Fruit fly (Drosophila melanogaster) ovary, adult (tissue): ENCODE measurements around the gene Zcchc7.

Source experiments
- CG17801 ChIP-seq: fragments of 200-800 bp; optimal IDR thresholded peaks from 2 replicates; lab custom pipeline; 2019; ENCODE audit warnings: missing biosample characterization, mild to moderate bottlenecking, missing genetic modification characterization, moderate library complexity; ENCODE audit not compliant: partially characterized antibody

Zcchc7 gene

DNA sequence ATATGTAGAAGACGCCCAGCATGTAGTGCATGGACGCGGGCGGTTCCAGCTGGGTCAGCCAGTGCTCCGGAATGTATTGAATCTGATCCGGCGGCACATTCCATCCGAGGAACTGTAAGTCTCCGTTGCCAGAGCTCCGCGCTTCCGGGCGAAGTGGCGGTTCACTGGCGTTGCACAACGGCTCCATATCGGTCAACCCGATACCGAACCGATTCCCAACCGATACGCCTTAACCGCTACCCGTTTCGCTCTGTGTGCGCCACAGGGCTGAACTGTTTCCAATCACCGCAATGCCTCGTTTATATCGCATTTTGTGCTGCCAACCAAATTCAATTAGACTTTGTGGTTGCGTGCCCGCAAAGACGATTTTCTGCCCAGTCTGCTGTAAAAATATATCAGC is 17.1 kb downstream of the Zcchc7 start, which contains the start of gene Rh4:
Gene Rh4, minus strand, starts transcription at position 234 of the 400 bp plus-strand sequence.
- no peak for TF ChIP-seq CG17801 (GFP tag; lab: Kevin White, UChicago)

dm6 chr3L:16862958-16863357 is 17.8 kb downstream of the Zcchc7 start, which contains the start of gene CG9951:
Gene CG9951, plus strand, starts transcription at chr3L:16863164.
- no peak for TF ChIP-seq CG17801 (GFP tag; lab: Kevin White, UChicago)

DNA sequence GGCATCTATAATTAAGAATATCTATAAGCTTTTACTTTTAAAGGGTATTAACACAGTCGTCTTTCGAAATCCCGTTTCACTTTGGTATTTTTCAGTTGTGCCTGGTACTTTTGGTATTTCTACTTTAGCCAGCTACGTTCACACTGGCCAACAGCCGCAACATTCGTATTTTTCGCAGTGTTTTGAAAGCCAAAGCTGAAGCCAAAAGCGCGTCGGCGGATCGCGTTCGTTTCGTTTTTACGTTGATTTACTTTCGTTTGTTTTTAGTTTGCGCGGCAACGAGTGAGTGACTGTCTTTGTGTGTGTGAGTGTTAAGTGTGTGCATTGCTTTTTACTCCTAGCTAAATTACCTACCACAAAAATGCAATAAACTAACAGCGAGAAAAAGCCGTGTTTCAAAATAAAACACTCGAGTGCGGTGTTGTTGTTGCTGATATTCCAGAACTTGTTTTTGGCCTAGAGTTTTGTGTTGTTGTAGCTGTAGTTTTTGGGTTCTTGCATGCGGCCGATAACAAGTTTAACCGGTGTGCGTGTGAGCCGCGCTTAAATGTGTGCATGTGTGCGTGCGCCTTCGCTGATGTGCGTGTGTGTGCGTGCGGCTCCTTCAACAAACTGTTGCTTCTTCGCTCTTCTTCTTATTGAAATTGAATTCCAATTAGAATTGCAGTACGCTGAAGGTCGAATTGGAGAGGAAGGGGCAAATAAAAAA is 20.1 kb downstream of the Zcchc7 start, which contains the start of gene Lmpt:
Gene Lmpt, plus strand, starts transcription at position 173 of the 709 bp plus-strand sequence.
- TF ChIP-seq CG17801 (GFP tag; lab: Kevin White, UChicago) = peak; percentile 62

dm6 chr3L:16865832-16866163 is 20.6 kb downstream of the Zcchc7 start:
- no peak for TF ChIP-seq CG17801 (GFP tag; lab: Kevin White, UChicago)

DNA sequence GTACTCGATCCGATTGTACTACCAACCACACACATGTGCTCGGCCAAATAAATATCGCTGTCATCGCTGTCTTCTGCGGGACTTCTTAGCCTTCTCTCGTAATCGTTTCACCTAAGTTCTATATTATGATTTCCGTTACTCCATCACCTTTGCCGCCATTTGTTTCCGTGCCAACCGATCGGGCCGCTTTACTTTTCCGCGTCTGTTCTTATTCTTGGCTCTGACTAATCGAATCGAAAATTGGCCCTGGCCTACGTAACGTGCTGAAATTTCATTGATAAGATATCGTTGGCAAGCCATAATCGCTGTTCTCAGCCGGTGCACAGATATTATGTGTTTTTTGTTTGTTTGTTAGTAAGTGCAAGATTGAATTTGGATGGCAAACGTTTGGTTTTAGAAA is 22.0 kb downstream of the Zcchc7 start:
- TF ChIP-seq CG17801 (GFP tag; lab: Kevin White, UChicago) = no peak

- TF ChIP-seq CG17801 (GFP tag; lab: Kevin White, UChicago) = no peak
These were observed 25.5 kb downstream of the Zcchc7 start for dm6 chr3L:16870723-16871137.

DNA sequence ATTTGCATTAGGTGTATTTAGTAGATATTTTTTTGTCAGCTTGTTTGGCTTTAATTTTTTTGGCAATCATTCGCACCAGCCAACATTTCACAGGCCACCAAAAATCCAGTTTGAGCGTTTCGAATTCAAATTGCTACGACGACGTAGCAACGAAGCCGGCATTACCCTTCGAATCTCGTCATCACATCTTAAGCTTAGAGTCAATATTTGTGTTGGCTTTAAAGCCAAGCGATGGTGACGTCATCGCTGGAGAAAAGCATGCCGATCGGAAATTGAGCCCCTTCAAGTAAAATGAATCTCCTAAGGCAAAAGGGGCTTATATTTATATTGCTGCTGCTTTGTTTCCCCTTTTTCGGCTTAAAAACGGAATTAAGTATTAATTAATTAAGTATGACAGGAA is 26.4 kb downstream of the Zcchc7 start:
- no peak for TF ChIP-seq CG17801 (GFP tag; lab: Kevin White, UChicago)

DNA sequence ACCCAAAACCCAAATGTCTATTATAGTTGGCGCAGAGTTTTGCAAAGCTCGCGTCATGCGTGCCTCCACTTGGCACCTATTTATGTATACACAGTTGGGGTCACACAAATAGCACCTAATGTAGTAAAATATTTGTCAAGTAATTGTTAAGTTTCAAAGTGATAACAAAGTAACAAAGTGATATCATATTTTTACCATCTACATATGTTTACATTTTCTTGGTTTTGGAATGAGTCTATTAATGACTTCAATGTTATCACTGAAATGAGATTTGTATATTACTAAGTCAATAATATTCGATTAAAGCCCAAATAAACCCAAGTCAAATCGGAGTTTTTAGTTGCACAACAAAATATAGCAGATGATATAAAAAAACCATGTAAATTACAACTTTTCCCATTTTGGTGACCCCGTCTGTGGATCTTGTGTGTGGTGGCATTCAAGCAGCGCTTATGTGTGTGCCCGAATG is 27.3 kb downstream of the Zcchc7 start:
- TF ChIP-seq CG17801 (GFP tag; lab: Kevin White, UChicago) = no peak

DNA sequence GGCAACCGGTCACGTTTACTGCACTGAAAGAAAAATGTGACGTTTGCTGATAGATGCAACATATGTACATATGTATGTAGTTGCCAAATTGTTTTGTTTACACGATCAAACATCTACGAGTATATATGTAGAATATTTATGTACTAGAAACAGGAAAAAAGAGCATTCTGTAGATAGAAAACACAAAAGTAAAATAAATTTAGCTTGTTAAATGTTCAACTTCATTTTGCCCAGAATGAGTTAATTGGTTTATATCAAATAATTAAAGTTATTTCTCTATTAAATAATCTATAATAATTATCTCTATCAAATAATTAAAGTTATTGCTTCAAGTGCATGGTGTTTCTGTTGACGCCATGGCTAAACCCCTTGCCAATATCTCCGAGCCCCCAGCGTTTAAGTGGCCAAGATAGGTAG is 27.9 kb downstream of the Zcchc7 start:
- no peak for TF ChIP-seq CG17801 (GFP tag; lab: Kevin White, UChicago)

- no peak for TF ChIP-seq CG17801 (GFP tag; lab: Kevin White, UChicago)
These were observed 28.5 kb downstream of the Zcchc7 start for dm6 chr3L:16873679-16874078.

- no peak for TF ChIP-seq CG17801 (GFP tag; lab: Kevin White, UChicago)
These were observed 30.3 kb downstream of the Zcchc7 start for dm6 chr3L:16875484-16875883.

dm6 chr3L:16875959-16876358 is 30.8 kb downstream of the Zcchc7 start:
- TF ChIP-seq CG17801 (GFP tag; lab: Kevin White, UChicago) = no peak

dm6 chr3L:16876785-16877468 is 31.7 kb downstream of the Zcchc7 start, which contains the start of gene CG32170:
Gene CG32170, plus strand, starts transcription at chr3L:16877309.
- no peak for TF ChIP-seq CG17801 (GFP tag; lab: Kevin White, UChicago)

- TF ChIP-seq CG17801 (GFP tag; lab: Kevin White, UChicago) = no peak
These were observed 33.8 kb downstream of the Zcchc7 start for dm6 chr3L:16878830-16879536.

- no peak for TF ChIP-seq CG17801 (GFP tag; lab: Kevin White, UChicago)
These were observed 35.9 kb downstream of the Zcchc7 start for dm6 chr3L:16881097-16881496.
